Fruit fly (Drosophila melanogaster) whole organism, embryonic: ENCODE results near the gene AP-1mu.

Source experiments
- Aef1 ChIP-seq: fragments of 200-800 bp; sonication (Bioruptor generic); IDR thresholded peaks from 3 replicates; pipeline ENCODE4 v1.3.6; 2022; ENCODE audit warnings: missing biosample characterization, missing genetic modification characterization
- CG10321 ChIP-seq: fragments of 200-800 bp; sonication (Bioruptor generic); IDR thresholded peaks from 2 replicates; pipeline ENCODE4 v1.3.6; 2022; ENCODE audit warnings: missing biosample characterization, missing genetic modification characterization
- CG10366 ChIP-seq: fragments of 200-800 bp; sonication (Bioruptor generic); IDR thresholded peaks from 2 replicates; pipeline ENCODE4 v1.3.6; 2022; ENCODE audit warnings: missing biosample characterization, missing genetic modification characterization
- CG10431 ChIP-seq: fragments of 200-800 bp; sonication (Bioruptor generic); optimal IDR thresholded peaks from 3 replicates; lab custom pipeline; 2018; ENCODE audit warnings: missing biosample characterization, mild to moderate bottlenecking, missing genetic modification characterization
- CG10959 ChIP-seq: fragments of 200-800 bp; sonication (Bioruptor generic); IDR thresholded peaks from 2 replicates; pipeline ENCODE4 v1.3.6; 2022; ENCODE audit warnings: missing biosample characterization, missing genetic modification characterization
- CG10979 ChIP-seq: fragments of 200-800 bp; sonication (Bioruptor generic); optimal IDR thresholded peaks from 2 replicates; lab custom pipeline; 2018; ENCODE audit warnings: missing biosample characterization, mild to moderate bottlenecking, missing genetic modification characterization, moderate library complexity
- CG11696 ChIP-seq: fragments of 200-800 bp; sonication (Bioruptor generic); IDR thresholded peaks from 2 replicates; pipeline ENCODE4 v1.3.6; 2022; ENCODE audit warnings: missing biosample characterization, missing genetic modification characterization
- CG11723 ChIP-seq: fragments of 200-800 bp; sonication (Bioruptor generic); optimal IDR thresholded peaks from 2 replicates; lab custom pipeline; 2017; ENCODE audit warnings: missing biosample characterization, mild to moderate bottlenecking, missing genetic modification characterization
- CG14441 ChIP-seq: fragments of 200-800 bp; sonication (Bioruptor generic); IDR thresholded peaks from 2 replicates; pipeline ENCODE4 v1.3.6; 2022; ENCODE audit warnings: missing biosample characterization, missing genetic modification characterization
- CG17328 ChIP-seq: fragments of 200-800 bp; sonication (Bioruptor generic); IDR thresholded peaks from 2 replicates; pipeline ENCODE4 v1.3.6; 2022; ENCODE audit warnings: missing biosample characterization, missing genetic modification characterization
- CG18011 ChIP-seq: fragments of 200-800 bp; sonication (Bioruptor generic); optimal IDR thresholded peaks from 2 replicates; lab custom pipeline; 2017; ENCODE audit warnings: missing biosample characterization, missing genetic modification characterization, mild to moderate bottlenecking, moderate library complexity, missing genotype
- CG2875 ChIP-seq: fragments of 200-800 bp; sonication (Bioruptor generic); optimal IDR thresholded peaks from 2 replicates; lab custom pipeline; 2017; ENCODE audit warnings: missing biosample characterization, mild to moderate bottlenecking, missing genetic modification characterization, missing genetic modification reagents
- CG32767 ChIP-seq: fragments of 200-800 bp; sonication (Bioruptor generic); IDR thresholded peaks from 2 replicates; pipeline ENCODE4 v1.3.6; 2022; ENCODE audit warnings: missing biosample characterization, missing genetic modification characterization
- CG34224 ChIP-seq: fragments of 200-800 bp; sonication (Bioruptor generic); IDR thresholded peaks from 3 replicates; pipeline ENCODE4 v1.3.6; 2022; ENCODE audit warnings: missing biosample characterization, missing genetic modification characterization; ENCODE audit not compliant: partially characterized antibody
- CG34376 ChIP-seq: fragments of 200-800 bp; sonication (Bioruptor generic); optimal IDR thresholded peaks from 2 replicates; lab custom pipeline; 2018; ENCODE audit warnings: missing biosample characterization, mild to moderate bottlenecking, missing genetic modification characterization
- CG3726 ChIP-seq: fragments of 200-800 bp; sonication (Bioruptor generic); IDR thresholded peaks from 3 replicates; pipeline ENCODE4, ENCODE4 v1.3.6; 2022; ENCODE audit warnings: missing biosample characterization, missing genetic modification characterization
- CG43689 ChIP-seq: fragments of 200-800 bp; sonication (Bioruptor generic); IDR thresholded peaks from 2 replicates; pipeline ENCODE4 v1.3.6; 2022; ENCODE audit warnings: missing biosample characterization, missing genetic modification characterization
- CG5953 ChIP-seq: fragments of 200-800 bp; sonication (Bioruptor generic); IDR thresholded peaks from 2 replicates; pipeline ENCODE4 v1.3.6; 2022; ENCODE audit warnings: missing biosample characterization, missing genetic modification characterization
- CG6175 ChIP-seq: fragments of 200-800 bp; sonication (Bioruptor generic); IDR thresholded peaks from 3 replicates; pipeline ENCODE4 v1.3.6; 2022; ENCODE audit warnings: missing biosample characterization, missing genetic modification characterization
- CG7372 ChIP-seq: fragments of 200-800 bp; sonication (Bioruptor generic); IDR thresholded peaks from 2 replicates; pipeline ENCODE4 v1.3.6; 2022; ENCODE audit warnings: missing biosample characterization, missing genetic modification characterization
- CG7928 ChIP-seq: fragments of 200-800 bp; sonication (Bioruptor generic); optimal IDR thresholded peaks from 2 replicates; lab custom pipeline; 2017; ENCODE audit warnings: missing biosample characterization, mild to moderate bottlenecking, missing genetic modification characterization
- CG8281 ChIP-seq: fragments of 200-800 bp; sonication (Bioruptor generic); optimal IDR thresholded peaks from 2 replicates; lab custom pipeline; 2018; ENCODE audit warnings: missing biosample characterization, mild to moderate bottlenecking, missing genetic modification characterization, moderate library complexity
- CG8478 ChIP-seq: fragments of >200 bp; optimal IDR thresholded peaks from 2 replicates; lab custom pipeline; 2018
- Ets65A ChIP-seq: fragments of 200-800 bp; sonication (Bioruptor generic); peaks from one replicate; lab custom pipeline; 2016; ENCODE audit warnings: missing biosample characterization, missing genetic modification characterization
- Fer3 ChIP-seq: fragments of 200-800 bp; sonication (Bioruptor generic); optimal IDR thresholded peaks from 2 replicates; lab custom pipeline; 2018; ENCODE audit warnings: missing biosample characterization, mild to moderate bottlenecking, missing genetic modification characterization, moderate library complexity
- Gug ChIP-seq: fragments of 200-800 bp; sonication (Bioruptor generic); IDR thresholded peaks from 4 replicates; pipeline ENCODE4 v1.3.6; 2022; ENCODE audit warnings: missing biosample characterization, missing genetic modification characterization
- Hey ChIP-seq: fragments of 200-800 bp; sonication (Bioruptor generic); optimal IDR thresholded peaks from 3 replicates; lab custom pipeline; 2018; ENCODE audit warnings: missing biosample characterization, mild to moderate bottlenecking, missing genetic modification characterization
- Jarid2 ChIP-seq: fragments of 200-800 bp; sonication (Bioruptor generic); optimal IDR thresholded peaks from 3 replicates; lab custom pipeline; 2017; ENCODE audit warnings: mild to moderate bottlenecking, missing biosample characterization, missing genetic modification reagents, missing genetic modification characterization
- Taf1 ChIP-seq: fragments of 200-800 bp; sonication (Bioruptor generic); IDR thresholded peaks from 2 replicates; pipeline ENCODE4 v1.3.6; 2022; ENCODE audit warnings: missing biosample characterization, missing genetic modification characterization
- ara ChIP-seq: fragments of 200-800 bp; sonication (Bioruptor generic); IDR thresholded peaks from 2 replicates; pipeline ENCODE4 v1.3.6; 2022; ENCODE audit warnings: missing biosample characterization, missing genetic modification characterization
- cad ChIP-seq: fragments of >200 bp; optimal IDR thresholded peaks from 2 replicates; lab custom pipeline; 2017; ENCODE audit warnings: missing biosample characterization, missing genetic modification characterization
- cas ChIP-seq: fragments of 200-800 bp; sonication (Bioruptor generic); IDR thresholded peaks from 2 replicates; pipeline ENCODE4 v1.3.6; 2022; ENCODE audit warnings: missing biosample characterization, missing genetic modification characterization
- chn ChIP-seq: fragments of 200-800 bp; sonication (Bioruptor generic); optimal IDR thresholded peaks from 2 replicates; lab custom pipeline; 2016; ENCODE audit warnings: missing biosample characterization, missing genetic modification characterization
- croc ChIP-seq: fragments of 200-800 bp; sonication (Bioruptor generic); conservative IDR thresholded peaks from 3 replicates; pipeline ENCODE4 v1.3.6; 2022; ENCODE audit warnings: missing biosample characterization, missing genetic modification characterization
- dm ChIP-seq: fragments of 200-800 bp; sonication (Bioruptor generic); optimal IDR thresholded peaks from 3 replicates; lab custom pipeline; 2016; ENCODE audit warnings: missing biosample characterization, missing genetic modification characterization
- ftz-f1 ChIP-seq: fragments of 200-800 bp; sonication (Bioruptor generic); optimal IDR thresholded peaks from 2 replicates; lab custom pipeline; 2016; ENCODE audit warnings: missing biosample characterization, missing genetic modification characterization
- her ChIP-seq: fragments of 200-800 bp; sonication (Bioruptor generic); optimal IDR thresholded peaks from 2 replicates; lab custom pipeline; 2016; ENCODE audit warnings: missing biosample characterization, missing genetic modification characterization
- kni ChIP-seq: fragments of 200-800 bp; sonication (Bioruptor generic); optimal IDR thresholded peaks from 3 replicates; lab custom pipeline; 2017; ENCODE audit warnings: mild to moderate bottlenecking, missing biosample characterization, missing genetic modification reagents, missing genetic modification characterization
- lbe ChIP-seq: fragments of 200-800 bp; sonication (Bioruptor generic); optimal IDR thresholded peaks from 2 replicates; lab custom pipeline; 2016; ENCODE audit warnings: missing biosample characterization, mild to moderate bottlenecking, missing genetic modification characterization
- mirr ChIP-seq: fragments of 200-800 bp; sonication (Bioruptor generic); optimal IDR thresholded peaks from 3 replicates; lab custom pipeline; 2018; ENCODE audit warnings: missing biosample characterization, mild to moderate bottlenecking, missing genetic modification characterization
- otp ChIP-seq: fragments of 200-800 bp; sonication (Bioruptor generic); IDR thresholded peaks from 3 replicates; pipeline ENCODE4, ENCODE4 v1.3.6; 2022; ENCODE audit warnings: missing biosample characterization, missing genetic modification characterization
- peb ChIP-seq: fragments of 200-800 bp; sonication (Bioruptor generic); IDR thresholded peaks from 2 replicates; pipeline ENCODE4 v1.3.6; 2022; ENCODE audit warnings: missing biosample characterization, missing genetic modification characterization
- pnt ChIP-seq: fragments of 200-800 bp; sonication (Bioruptor generic); optimal IDR thresholded peaks from 3 replicates; lab custom pipeline; 2016; ENCODE audit warnings: missing biosample characterization, missing genetic modification characterization
- ro ChIP-seq: fragments of 200-800 bp; sonication (Bioruptor generic); IDR thresholded peaks from 2 replicates; pipeline ENCODE4 v1.3.6; 2022; ENCODE audit warnings: missing biosample characterization, missing genetic modification characterization
- slp2 ChIP-seq: fragments of 200-800 bp; sonication (Bioruptor generic); optimal IDR thresholded peaks from 2 replicates; lab custom pipeline; 2016; ENCODE audit warnings: missing biosample characterization, missing genetic modification characterization
- tap ChIP-seq: fragments of 200-800 bp; optimal IDR thresholded peaks from 3 replicates; lab custom pipeline; 2019; ENCODE audit warnings: missing biosample characterization, mild to moderate bottlenecking, missing genetic modification characterization, moderate library complexity
- tio ChIP-seq: fragments of 200-800 bp; sonication (Bioruptor generic); optimal IDR thresholded peaks from 2 replicates; lab custom pipeline; 2017; ENCODE audit warnings: missing biosample characterization, missing genetic modification characterization, inconsistent platforms
- tna ChIP-seq: fragments of 200-800 bp; sonication (Bioruptor generic); IDR thresholded peaks from 2 replicates; pipeline ENCODE4 v1.3.6; 2022; ENCODE audit warnings: missing biosample characterization, missing genetic modification characterization; ENCODE audit not compliant: partially characterized antibody
- wek ChIP-seq: fragments of 200-800 bp; sonication (Bioruptor generic); optimal IDR thresholded peaks from 3 replicates; lab custom pipeline; 2018; ENCODE audit warnings: missing biosample characterization, mild to moderate bottlenecking, missing genetic modification characterization, moderate library complexity
- z ChIP-seq: fragments of 200-800 bp; sonication (Bioruptor generic); IDR thresholded peaks from 3 replicates; pipeline ENCODE4 v1.3.6; 2022; ENCODE audit warnings: missing biosample characterization, missing genetic modification characterization
- zfh1 ChIP-seq: fragments of 200-800 bp; sonication (Bioruptor generic); IDR thresholded peaks from 3 replicates; pipeline ENCODE4 v1.3.6; 2022; ENCODE audit warnings: missing biosample characterization, missing genetic modification characterization

The AP-1mu gene

dm6 chr3R:9563240-9563992 is 4.1 kb upstream of the AP-1mu start, which contains the start of the genes CG9393 and Vps45 (continued):
- TF ChIP-seq CG7372 (GFP tag; lab: Robert Waterston, UW) (peak; percentile 40; the same call in 1 of the 2 replicates), Fer3 (tag; lab: Kevin White, UChicago) (peak; percentile 41), CG8478 (lab: Kevin White, UChicago) (no peak), CG8281 (tag; lab: Kevin White, UChicago) (no peak), Aef1 (GFP tag; lab: Robert Waterston, UW) (peak; percentile 27; the same call in 1 of the 3 replicates), ro (no peak), pnt (GFP tag; lab: Kevin White, UChicago) (peak; percentile 50), CG11696 (no peak), dm (GFP tag; lab: Kevin White, UChicago) (peak; percentile 76), Ets65A (peak; percentile 97), CG34376 (peak; percentile 72), Gug (GFP tag; lab: Robert Waterston, UW) (peak; percentile 65; the same call in 2 of the 4 replicates), ara (GFP tag; lab: Robert Waterston, UW) (peak; percentile 37), tio (no peak), peb (GFP tag; lab: Robert Waterston, UW) (no peak), chn (GFP tag; lab: Kevin White, UChicago) (peak; percentile 83), lbe (GFP tag; lab: Kevin White, UChicago) (peak; percentile 64), Jarid2 (no peak), her (GFP tag; lab: Kevin White, UChicago) (no peak), CG43689 (GFP tag; lab: Robert Waterston, UW) (no peak), cad (GFP tag; lab: Kevin White, UChicago) (no peak), CG2875 (no peak), cas (GFP tag; lab: Robert Waterston, UW) (0 out of 2 replicates have a peak, but pooled peaks have one; percentile 36), kni (GFP tag; lab: Kevin White, UChicago) (peak; percentile 59), croc (0 out of 3 replicates have a peak, but pooled peaks have one; percentile 23), CG10959 (no peak), CG3726 (GFP tag; lab: Robert Waterston, UW) (no peak), CG14441 (GFP tag; lab: Robert Waterston, UW) (peak; percentile 39; the same call in 1 of the 2 replicates), CG7928 (GFP tag; lab: Kevin White, UChicago) (peak; percentile 78), CG10321 (GFP tag; lab: Robert Waterston, UW) (0 out of 2 replicates have a peak, but pooled peaks have one; percentile 16), CG6175 (GFP tag; lab: Robert Waterston, UW) (no peak), CG32767 (no peak), z (no peak), Hey (tag; lab: Kevin White, UChicago) (no peak), otp (GFP tag; lab: Robert Waterston, UW) (no peak), CG10431 (no peak), ftz-f1 (GFP tag; lab: Kevin White, UChicago) (no peak), slp2 (GFP tag; lab: Kevin White, UChicago) (no peak), CG17328 (GFP tag; lab: Robert Waterston, UW) (0 out of 2 replicates have a peak, but pooled peaks have one; percentile 35), Taf1 (no peak), mirr (peak; percentile 29), tna (GFP tag; lab: Robert Waterston, UW) (peak; percentile 87), CG5953 (GFP tag; lab: Robert Waterston, UW) (no peak), CG34224 (peak; percentile 91), zfh1 (GFP tag; lab: Robert Waterston, UW) (no peak), CG10979 (tag; lab: Kevin White, UChicago) (peak; percentile 45), CG18011 (peak; percentile 25), wek (GFP tag; lab: Kevin White, UChicago) (no peak), tap (tag; lab: Kevin White, UChicago) (no peak), CG10366 (peak; percentile 52; the same call in 1 of the 2 replicates), CG11723 (no peak)
